Worm (Caenorhabditis elegans) whole organism, L4 larva: ENCODE results near the gene cku-80.

Experiments
- D1046.2 ChIP-seq: fragments of 200-800 bp; sonication (Bioruptor generic); IDR thresholded peaks from 2 replicates; pipeline ENCODE4 v1.3.6; 2022; ENCODE audit warnings: missing genetic modification characterization, missing compliant biosample characterization
- F37D6.2 ChIP-seq: sonication (generic microtip); optimal IDR thresholded peaks from 2 replicates; lab custom pipeline; 2016; ENCODE audit warnings: mild to moderate bottlenecking, missing genetic modification characterization, missing compliant biosample characterization
- T20F7.1 ChIP-seq: fragments of 200-800 bp; sonication (Bioruptor generic); optimal IDR thresholded peaks from 2 replicates; lab custom pipeline; 2018; ENCODE audit warnings: mild to moderate bottlenecking, missing genetic modification characterization, missing compliant biosample characterization
- Y105C5A.15 ChIP-seq: fragments of 200-800 bp; sonication (Bioruptor generic); IDR thresholded peaks from 2 replicates; pipeline ENCODE4 v1.3.6; 2022; ENCODE audit warnings: missing genetic modification characterization, missing compliant biosample characterization
- Y5F2A.4 ChIP-seq: fragments of 200-800 bp; sonication (Bioruptor generic); optimal IDR thresholded peaks from 2 replicates; lab custom pipeline; 2018; ENCODE audit warnings: mild to moderate bottlenecking, missing genetic modification characterization, missing compliant biosample characterization
- Y75B8A.6 ChIP-seq: fragments of 200-800 bp; sonication (Bioruptor generic); IDR thresholded peaks from 2 replicates; pipeline ENCODE4 v1.3.6; 2022; ENCODE audit warnings: missing genetic modification reagents, missing genetic modification characterization, missing compliant biosample characterization
- ZK337.2 ChIP-seq: fragments of 200-800 bp; sonication (Bioruptor generic); IDR thresholded peaks from 2 replicates; pipeline ENCODE4 v1.3.6; 2022; ENCODE audit warnings: missing genetic modification reagents, missing genetic modification characterization, missing compliant biosample characterization
- ZK546.5 ChIP-seq, 2 experiments: sonication (generic microtip); optimal IDR thresholded peaks; 2 replicates each; lab custom pipeline; 2017; ENCODE audit warnings: missing biosample characterization in 2 of 2, missing genetic modification characterization in 2 of 2
- aha-1 ChIP-seq: fragments of 150-350 bp; peaks from one replicate; lab custom pipeline; 2014; ENCODE audit warnings: missing biosample characterization, missing genetic modification characterization
- attf-4 ChIP-seq: sonication (generic microtip); optimal IDR thresholded peaks from 3 replicates; lab custom pipeline; 2017; ENCODE audit warnings: missing biosample characterization, missing genetic modification characterization
- ceh-28 ChIP-seq: fragments of 150-350 bp; optimal IDR thresholded peaks from 2 replicates; lab custom pipeline; 2014; ENCODE audit warnings: missing biosample characterization, missing genetic modification reagents, missing genetic modification characterization
- cey-2 ChIP-seq: sonication (generic microtip); optimal IDR thresholded peaks from 3 replicates; lab custom pipeline; 2017; ENCODE audit warnings: missing genetic modification characterization, mild to moderate bottlenecking, missing compliant biosample characterization, antibody characterized with exemption, borderline replicate concordance; ENCODE audit not compliant: insufficient read depth
- ctbp-1 ChIP-seq: fragments of 200-800 bp; sonication (Bioruptor generic); IDR thresholded peaks from 2 replicates; pipeline ENCODE4 v1.3.6; 2022; ENCODE audit warnings: missing genetic modification reagents, missing genetic modification characterization, missing compliant biosample characterization
- daf-12 ChIP-seq: fragments of 150-350 bp; optimal IDR thresholded peaks from 2 replicates; lab custom pipeline; 2014; ENCODE audit warnings: missing biosample characterization, missing genetic modification reagents, missing genetic modification characterization
- daf-16 ChIP-seq, 3 experiments: sonication (generic microtip); optimal IDR thresholded peaks; 2 replicates each; lab custom pipeline; 2016 to 2017; ENCODE audit warnings: missing genetic modification characterization in 3 of 3, missing genetic modification reagents in 3 of 3, mild to moderate bottlenecking in 2 of 3, missing compliant biosample characterization in 2 of 3, missing biosample characterization in 1 of 3, moderate library complexity in 1 of 3
- daf-19 ChIP-seq: fragments of 200-800 bp; sonication (Bioruptor generic); conservative IDR thresholded peaks from 2 replicates; pipeline ENCODE4 v1.3.6; 2022; ENCODE audit warnings: missing genetic modification characterization, missing compliant biosample characterization
- dmd-6 ChIP-seq: fragments of 200-800 bp; sonication (Bioruptor generic); IDR thresholded peaks from 2 replicates; pipeline ENCODE4 v1.3.6; 2022; ENCODE audit warnings: missing genetic modification reagents, missing genetic modification characterization, missing compliant biosample characterization
- dmd-8 ChIP-seq: fragments of 200-800 bp; sonication (Bioruptor generic); IDR thresholded peaks from 2 replicates; pipeline ENCODE4 v1.3.6; 2022; ENCODE audit warnings: missing genetic modification characterization, missing compliant biosample characterization
- gei-8 ChIP-seq: fragments of 200-800 bp; sonication (Bioruptor generic); optimal IDR thresholded peaks from 2 replicates; lab custom pipeline; 2018; ENCODE audit warnings: mild to moderate bottlenecking, missing genetic modification characterization, missing compliant biosample characterization
- hlh-11 ChIP-seq: fragments of 200-800 bp; sonication (Bioruptor generic); optimal IDR thresholded peaks from 2 replicates; lab custom pipeline; 2018; ENCODE audit warnings: mild to moderate bottlenecking, missing genetic modification characterization, missing compliant biosample characterization
- hlh-30 ChIP-seq: sonication (generic microtip); optimal IDR thresholded peaks from 2 replicates; lab custom pipeline; 2017; ENCODE audit warnings: antibody characterized with exemption, mild to moderate bottlenecking, missing genetic modification characterization, missing compliant biosample characterization; ENCODE audit not compliant: insufficient read depth
- madf-9 ChIP-seq: fragments of 200-800 bp; sonication (Bioruptor generic); conservative IDR thresholded peaks from 2 replicates; pipeline ENCODE4 v1.3.6; 2022; ENCODE audit warnings: missing genetic modification reagents, missing genetic modification characterization, missing compliant biosample characterization
- mdl-1 ChIP-seq, 2 experiments: fragments of 150-350 bp in 1 of 2; sonication (generic microtip) in 1 of 2; optimal IDR thresholded peaks; 2 replicates each; lab custom pipeline; 2014 to 2017; ENCODE audit warnings: missing biosample characterization in 2 of 2, missing genetic modification characterization in 2 of 2
- mdt-29 ChIP-seq: fragments of 200-800 bp; sonication (Bioruptor generic); IDR thresholded peaks from 2 replicates; pipeline ENCODE4 v1.3.6; 2022; ENCODE audit warnings: missing genetic modification reagents, missing genetic modification characterization, missing compliant biosample characterization
- nhr-111 ChIP-seq: fragments of 200-800 bp; sonication (Bioruptor generic); optimal IDR thresholded peaks from 2 replicates; lab custom pipeline; 2018; ENCODE audit warnings: mild to moderate bottlenecking, missing genetic modification characterization, missing compliant biosample characterization
- nhr-237 ChIP-seq: sonication (generic microtip); optimal IDR thresholded peaks from 2 replicates; lab custom pipeline; 2017; ENCODE audit warnings: missing biosample characterization, missing genetic modification characterization
- nhr-25 ChIP-seq: sonication (generic microtip); optimal IDR thresholded peaks from 2 replicates; lab custom pipeline; 2017; ENCODE audit warnings: missing genetic modification characterization, mild to moderate bottlenecking, missing compliant biosample characterization, antibody characterized with exemption, moderate library complexity, borderline replicate concordance; ENCODE audit not compliant: insufficient read depth
- nhr-28 ChIP-seq: fragments of 150-350 bp; optimal IDR thresholded peaks from 2 replicates; lab custom pipeline; 2014; ENCODE audit warnings: missing biosample characterization, missing genetic modification characterization
- nhr-48 ChIP-seq: sonication (generic microtip); optimal IDR thresholded peaks from 2 replicates; lab custom pipeline; 2016; ENCODE audit warnings: mild to moderate bottlenecking, missing genetic modification characterization, missing compliant biosample characterization
- nhr-77 ChIP-seq: fragments of 150-350 bp; optimal IDR thresholded peaks from 2 replicates; lab custom pipeline; 2014; ENCODE audit warnings: missing biosample characterization, missing genetic modification characterization
- php-3 ChIP-seq: fragments of 200-800 bp; sonication (Bioruptor generic); IDR thresholded peaks from 2 replicates; pipeline ENCODE4 v1.3.6; 2022; ENCODE audit warnings: missing genetic modification reagents, missing genetic modification characterization, missing compliant biosample characterization
- pqm-1 ChIP-seq: sonication (generic microtip); optimal IDR thresholded peaks from 2 replicates; lab custom pipeline; 2017; ENCODE audit warnings: missing biosample characterization, missing genetic modification characterization
- saeg-2 ChIP-seq: fragments of 200-800 bp; sonication (Bioruptor generic); IDR thresholded peaks from 2 replicates; pipeline ENCODE4 v1.3.6; 2022; ENCODE audit warnings: missing genetic modification reagents, missing genetic modification characterization, missing compliant biosample characterization
- sdz-12 ChIP-seq: fragments of 200-800 bp; sonication (Bioruptor generic); optimal IDR thresholded peaks from 2 replicates; lab custom pipeline; 2018; ENCODE audit warnings: mild to moderate bottlenecking, missing genetic modification characterization, missing compliant biosample characterization
- skn-1 ChIP-seq: fragments of 150-350 bp; optimal IDR thresholded peaks from 2 replicates; lab custom pipeline; 2014; ENCODE audit warnings: missing biosample characterization, missing genetic modification characterization
- spr-3 ChIP-seq: fragments of 200-800 bp; sonication (Bioruptor generic); optimal IDR thresholded peaks from 2 replicates; lab custom pipeline; 2018; ENCODE audit warnings: mild to moderate bottlenecking, missing genetic modification characterization, missing compliant biosample characterization
- unc-62 ChIP-seq, 3 experiments: fragments of 150-350 bp in 1 of 3; sonication (generic microtip); optimal IDR thresholded peaks in 2 of 3; peaks in 1 of 3; 1 replicate in 1 of 3; 2 replicates in 2 of 3; lab custom pipeline; 2014 to 2017; ENCODE audit warnings: missing biosample characterization in 3 of 3, missing genetic modification characterization in 3 of 3, missing genetic modification reagents in 3 of 3, missing genotype in 1 of 3
- zag-1 ChIP-seq: fragments of 150-350 bp; optimal IDR thresholded peaks from 2 replicates; lab custom pipeline; 2014; ENCODE audit warnings: missing biosample characterization, missing genetic modification characterization
- ztf-11 ChIP-seq: fragments of 150-350 bp; optimal IDR thresholded peaks from 2 replicates; lab custom pipeline; 2014; ENCODE audit warnings: missing biosample characterization, missing genetic modification characterization
- ztf-7 ChIP-seq: fragments of 150-350 bp; optimal IDR thresholded peaks from 2 replicates; lab custom pipeline; 2014; ENCODE audit warnings: missing biosample characterization, missing genetic modification characterization

Gene cku-80

DNA sequence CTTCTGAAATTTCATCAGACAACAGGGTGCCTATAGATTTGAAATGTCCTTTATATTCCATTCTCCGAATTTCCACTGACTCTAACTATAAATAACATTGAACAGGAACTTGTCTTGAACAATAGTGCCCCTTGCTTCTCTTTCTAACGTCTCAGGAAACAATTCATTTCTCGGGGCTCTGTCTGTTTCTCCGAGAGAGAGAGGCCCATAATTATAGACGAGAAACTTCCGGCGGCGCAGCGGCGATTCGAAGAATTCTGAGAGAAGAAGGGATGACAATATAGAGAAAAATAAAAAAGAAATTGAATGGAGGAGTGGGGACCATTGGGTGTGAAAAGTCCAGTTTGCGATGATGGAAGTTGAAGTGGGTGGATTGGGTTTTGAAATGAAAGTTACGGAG lies 40.6 kb downstream of the cku-80 start:
- no peak for TF ChIP-seq nhr-237
- no peak for TF ChIP-seq Y105C5A.15
- TF ChIP-seq daf-12 (tag; lab: Kevin White, UChicago): no peak
- TF ChIP-seq mdt-29 (GFP tag; lab: Robert Waterston, UW): no peak
- TF ChIP-seq madf-9 (GFP tag; lab: Robert Waterston, UW): no peak
- no peak for TF ChIP-seq Y75B8A.6 (GFP tag; lab: Robert Waterston, UW)
- TF ChIP-seq T20F7.1 (GFP tag; lab: Kevin White, UChicago): no peak
- TF ChIP-seq pqm-1 (tag; lab: Kevin White, UChicago): no peak
- no peak for TF ChIP-seq ztf-11 (tag; lab: Kevin White, UChicago)
- no peak for TF ChIP-seq nhr-111 (GFP tag; lab: Kevin White, UChicago)
- no peak for TF ChIP-seq attf-4 (tag; lab: Kevin White, UChicago)

DNA sequence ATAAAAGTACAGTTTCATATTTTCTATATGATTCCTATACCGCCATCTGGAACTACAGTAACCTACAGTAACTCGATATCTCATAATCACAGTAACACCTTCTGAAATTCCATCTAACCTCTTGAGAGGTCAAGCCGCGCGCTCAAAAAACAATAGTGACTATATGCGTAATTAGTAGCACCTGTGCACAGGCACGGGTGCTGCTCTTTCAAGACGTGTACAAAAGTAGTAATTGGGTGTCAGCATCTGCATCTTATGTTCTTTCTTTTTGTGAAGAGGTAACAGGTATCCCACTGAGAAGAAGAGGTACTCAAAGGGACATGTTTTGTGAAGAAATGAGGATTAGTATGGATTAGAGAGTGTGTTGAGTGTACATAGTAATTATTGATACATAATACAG lies 41.7 kb downstream of the cku-80 start:
- no peak for TF ChIP-seq ztf-7
- peak; percentile 87 for TF ChIP-seq aha-1 (tag; lab: Kevin White, UChicago)
- TF ChIP-seq, all 104 proteins: peak for 1

DNA sequence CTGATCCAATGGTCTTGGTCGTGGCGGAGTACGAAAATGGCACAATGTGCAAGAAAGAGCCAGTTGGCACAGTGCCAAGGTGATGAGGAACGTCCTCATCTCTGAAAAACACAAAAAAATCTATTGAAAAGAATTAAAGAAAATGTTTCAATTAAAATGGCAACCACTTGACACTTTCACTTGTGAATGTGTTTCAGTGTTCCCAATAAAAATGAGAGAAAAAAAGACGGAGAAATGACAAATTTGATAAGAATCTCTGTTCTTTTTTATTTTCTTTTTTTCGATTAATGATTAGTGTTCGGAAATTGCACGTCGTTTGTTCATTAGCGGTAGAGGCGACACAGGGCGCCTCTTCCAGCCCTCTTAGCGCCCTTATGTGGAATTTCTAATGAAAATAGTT lies 47.6 kb downstream of the cku-80 start, which contains the start of gene ndg-4:
Gene ndg-4 (minus strand): TSS at position 101 of the 400 bp plus-strand sequence.
- TF ChIP-seq mdl-1 (tag; optimal IDR thresholded peaks at IDR 0.05; lab: Kevin White, UChicago) (no peak), dmd-6 (GFP tag; lab: Robert Waterston, UW) (peak; percentile 11; the same call in 1 of the 2 replicates), ceh-28 (tag; lab: Kevin White, UChicago) (no peak), D1046.2 (no peak), spr-3 (GFP tag; lab: Kevin White, UChicago) (no peak), nhr-28 (peak; percentile 30), ctbp-1 (GFP tag; lab: Robert Waterston, UW) (no peak), daf-19 (GFP tag; lab: Robert Waterston, UW) (no peak)
- TF ChIP-seq, all 104 proteins: peak for 2

DNA sequence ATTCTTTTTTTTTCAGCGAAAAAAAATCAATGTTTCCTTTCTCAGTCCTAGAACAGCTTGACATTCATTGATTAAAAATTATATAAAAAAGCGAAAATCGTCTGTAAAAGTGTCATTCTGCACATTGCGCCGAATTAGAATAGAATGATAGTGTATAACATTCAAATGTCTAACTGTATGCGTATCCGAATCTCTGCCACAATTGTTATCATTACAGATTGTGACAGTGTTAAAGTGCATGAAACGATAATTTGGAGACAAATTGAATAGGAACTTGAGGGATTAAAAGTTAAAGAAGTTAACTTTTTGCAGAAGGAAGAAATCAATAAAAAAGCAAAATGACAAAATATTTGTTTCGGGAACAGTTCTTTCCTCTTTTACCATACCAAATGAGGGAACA lies 48.7 kb downstream of the cku-80 start:
- TF ChIP-seq pqm-1 (tag; lab: Kevin White, UChicago) (peak; percentile 85), unc-62 (GFP tag; optimal IDR thresholded peaks at IDR 0.05 in 1 of 2; lab: Kevin White, UChicago) (no peak), unc-62 (tag; optimal IDR thresholded peaks at IDR 0.05; lab: Kevin White, UChicago) (no peak), F37D6.2 (no peak), ceh-28 (tag; lab: Kevin White, UChicago) (no peak), hlh-11 (peak; percentile 24), php-3 (peak; percentile 55; the same call in 1 of the 2 replicates), daf-16 (GFP tag; optimal IDR thresholded peaks at IDR 0.05; lab: Kevin White, UChicago) (no peak), daf-16 (tag; optimal IDR thresholded peaks at IDR 0.05; lab: Kevin White, UChicago) (peak; percentile 2), nhr-28 (peak; percentile 33), dmd-6 (GFP tag; lab: Robert Waterston, UW) (peak; percentile 78), nhr-77 (no peak), dmd-8 (GFP tag; lab: Robert Waterston, UW) (no peak)

DNA sequence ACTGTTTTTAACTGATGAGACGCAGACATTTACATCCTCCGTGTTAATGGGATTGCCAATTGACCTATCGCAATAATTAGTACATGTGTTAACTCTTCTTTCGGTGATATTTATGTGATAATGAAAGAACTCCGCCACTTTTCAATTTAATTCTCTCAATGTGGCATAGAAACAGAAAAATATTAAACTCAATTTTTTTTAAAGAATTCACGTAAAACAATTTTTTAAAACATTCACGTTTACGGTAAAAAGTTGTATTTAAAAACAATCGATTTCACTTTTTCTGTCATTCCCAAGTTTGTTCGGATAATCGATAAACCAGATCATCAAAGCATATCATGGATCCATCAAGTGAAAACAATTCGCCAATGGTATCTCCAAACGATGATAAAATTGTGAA lies 49.2 kb downstream of the cku-80 start, which contains the start of gene mstr-2:
Gene mstr-2 (plus strand): TSS at position 301 of the 400 bp plus-strand sequence.
- TF ChIP-seq unc-62 (GFP tag; optimal IDR thresholded peaks at IDR 0.05 in 1 of 2; lab: Kevin White, UChicago): peak in 1 of 2 experiments; percentile 48
- TF ChIP-seq unc-62 (tag; optimal IDR thresholded peaks at IDR 0.05; lab: Kevin White, UChicago): no peak
- TF ChIP-seq T20F7.1 (GFP tag; lab: Kevin White, UChicago): no peak

DNA sequence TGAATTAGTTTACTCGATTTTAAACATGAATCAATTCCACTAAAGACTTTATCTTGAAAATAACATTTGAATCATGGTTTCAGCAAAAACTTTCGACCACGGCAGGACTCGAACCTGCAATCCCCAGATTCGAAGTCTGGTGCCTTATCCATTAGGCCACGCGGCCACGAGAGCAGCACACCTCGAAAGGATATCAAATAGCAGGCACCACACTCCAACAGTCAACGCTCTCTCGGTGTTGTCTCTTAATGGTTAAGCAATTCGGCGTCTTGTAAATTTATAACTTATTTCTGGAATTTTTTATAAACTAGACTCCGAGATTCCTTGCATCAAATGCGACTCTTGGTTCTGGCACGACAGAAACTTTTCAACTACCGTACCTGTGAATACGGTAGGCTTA lies 51.1 kb downstream of the cku-80 start:
- peak; percentile 79 for TF ChIP-seq nhr-25
- peak; percentile 80 for TF ChIP-seq gei-8 (GFP tag; lab: Kevin White, UChicago)
- TF ChIP-seq ZK337.2 (GFP tag; lab: Robert Waterston, UW): no peak
- no peak for TF ChIP-seq nhr-77
- TF ChIP-seq nhr-111 (GFP tag; lab: Kevin White, UChicago): peak; percentile 67
- TF ChIP-seq sdz-12: peak; percentile 53
- TF ChIP-seq nhr-28: peak; percentile 9
- TF ChIP-seq nhr-48 (tag; lab: Kevin White, UChicago): peak; percentile 80
- no peak for TF ChIP-seq zag-1 (tag; lab: Kevin White, UChicago)
- TF ChIP-seq skn-1: no peak
- peak; percentile 77 for TF ChIP-seq Y5F2A.4 (GFP tag; lab: Kevin White, UChicago)
- no peak for TF ChIP-seq cey-2
- peak; percentile 87 for TF ChIP-seq ctbp-1 (GFP tag; lab: Robert Waterston, UW)
- TF ChIP-seq saeg-2 (GFP tag; lab: Robert Waterston, UW): peak; percentile 48; the same call in 1 of the 2 replicates
- TF ChIP-seq mdl-1 (tag; optimal IDR thresholded peaks at IDR 0.05; lab: Kevin White, UChicago): no peak
- TF ChIP-seq hlh-30 (tag; lab: Kevin White, UChicago): peak; percentile 69
- TF ChIP-seq ZK546.5 (tag; optimal IDR thresholded peaks at IDR 0.05; lab: Kevin White, UChicago): no peak
